Worm (Caenorhabditis elegans): ENCODE measurements around the gene C38C3.6.
A peak's percentile ranks its signal among the peaks of the same experiment; 100 is the strongest.

C38C3.6 gene

DNA sequence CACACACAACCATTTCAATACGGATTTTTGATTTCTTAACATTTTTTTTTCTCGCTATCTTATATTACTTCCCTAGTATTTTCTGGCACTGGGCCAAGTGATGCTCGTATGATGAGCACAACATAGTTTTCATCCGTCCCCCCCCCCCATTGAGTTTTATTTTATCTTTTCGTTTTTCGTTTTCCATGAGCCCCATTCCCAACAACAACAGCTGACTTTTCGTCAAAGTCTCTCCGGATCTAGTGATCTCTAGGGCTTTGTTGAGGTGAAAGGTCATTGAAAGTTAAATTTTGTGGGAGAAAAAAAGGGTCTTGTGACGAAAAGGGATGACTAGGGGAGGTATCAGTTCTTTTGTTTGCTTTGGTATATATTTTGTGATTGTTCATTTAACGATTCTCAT is 10.6 kb downstream of the C38C3.6 start (continued):
- TF ChIP-seq sup-37 (GFP tag; optimal IDR thresholded peaks at IDR 0.05) (no peak), lin-13 (GFP tag; optimal IDR thresholded peaks at IDR 0.05) (no peak), nhr-77 (tag; optimal IDR thresholded peaks at IDR 0.05) (no peak), unc-130 (tag; optimal IDR thresholded peaks at IDR 0.05) (peak; percentile 58), hlh-17 (GFP tag; optimal IDR thresholded peaks at IDR 0.05; ENCODE audit: borderline replicate concordance) (no peak), ets-5 (GFP tag; IDR thresholded peaks at IDR 0.05) (no peak), Y116A8C.19 (tag; optimal IDR thresholded peaks at IDR 0.05; ENCODE audit: borderline replicate concordance) (no peak), snu-23 (GFP tag; optimal IDR thresholded peaks at IDR 0.05) (peak; percentile 41), mef-2 (tag; optimal IDR thresholded peaks at IDR 0.05) (peak; percentile 26), fos-1 (tag; optimal IDR thresholded peaks at IDR 0.05) (no peak), nhr-85 (tag) (no peak), aly-2 (tag; optimal IDR thresholded peaks at IDR 0.05) (no peak), sox-4 (tag; optimal IDR thresholded peaks at IDR 0.05) (no peak), lir-3 (tag; optimal IDR thresholded peaks at IDR 0.05; ENCODE audit: poor library complexity) (no peak), nhr-71 (tag; optimal IDR thresholded peaks at IDR 0.05) (peak; percentile 88), alr-1 (tag; optimal IDR thresholded peaks at IDR 0.05; ENCODE audit: borderline replicate concordance) (no peak), nhr-84 (tag; optimal IDR thresholded peaks at IDR 0.05) (no peak), nhr-12 (tag; optimal IDR thresholded peaks at IDR 0.05) (no peak), nhr-47 (tag; optimal IDR thresholded peaks at IDR 0.05) (no peak), nhr-28 (tag; optimal IDR thresholded peaks at IDR 0.05) (no peak), C34B4.2 (tag; optimal IDR thresholded peaks at IDR 0.05) (no peak), vab-15 (tag; optimal IDR thresholded peaks at IDR 0.05) (no peak), snpc-4 (tag; optimal IDR thresholded peaks at IDR 0.05) (no peak), dpl-1 (GFP tag; optimal IDR thresholded peaks at IDR 0.05) (no peak), pax-3 (tag; optimal IDR thresholded peaks at IDR 0.05) (no peak), rnt-1 (tag; optimal IDR thresholded peaks at IDR 0.05) (peak; percentile 83), unc-30 (tag; optimal IDR thresholded peaks at IDR 0.05) (no peak), jun-1 (tag; optimal IDR thresholded peaks at IDR 0.05) (no peak), egl-27 (tag; optimal IDR thresholded peaks at IDR 0.05) (no peak), irx-1 (tag; optimal IDR thresholded peaks at IDR 0.05) (peak; percentile 11), mep-1 (tag; optimal IDR thresholded peaks at IDR 0.05) (peak; percentile 5), ceh-63 (GFP tag; optimal IDR thresholded peaks at IDR 0.05) (no peak), fkh-4 (tag; optimal IDR thresholded peaks at IDR 0.05; ENCODE audit: borderline replicate concordance) (no peak), fkh-8 (tag; optimal IDR thresholded peaks at IDR 0.05) (no peak), nhr-20 (tag; optimal IDR thresholded peaks at IDR 0.05) (peak; percentile 58), grh-1 (GFP tag; IDR thresholded peaks at IDR 0.05) (no peak), lin-15B (tag; optimal IDR thresholded peaks at IDR 0.05) (no peak), ceh-8 (GFP tag; optimal IDR thresholded peaks at IDR 0.05) (no peak), ceh-88 (GFP tag; IDR thresholded peaks at IDR 0.05) (no peak), lin-39 (tag; optimal IDR thresholded peaks at IDR 0.05) (peak; percentile 63), C16A3.4 (tag; optimal IDR thresholded peaks at IDR 0.05) (no peak), nhr-76 (tag; optimal IDR thresholded peaks at IDR 0.05) (no peak), lsy-2 (tag; optimal IDR thresholded peaks at IDR 0.05) (peak in 1 of 2 experiments; percentile 52)

- TF ChIP-seq lir-3 (tag; optimal IDR thresholded peaks at IDR 0.05; ENCODE audit: poor library complexity) (no peak), efl-1 (optimal IDR thresholded peaks at IDR 0.05) (no peak), efl-1 (GFP tag; optimal IDR thresholded peaks at IDR 0.05 in 1 of 2) (peak in 1 of 2 experiments; percentile 87)
These were observed 14.6 kb downstream of the C38C3.6 start for ce11 chrV:1476841-1477240.

Measured in whole organism, L1 larva.